Worm (Caenorhabditis elegans) whole organism, young adult: Measurements from ENCODE around the gene cest-6.

Experiments used
- F37B4.10 ChIP-seq: fragments of 200-800 bp; sonication (Bioruptor generic); IDR thresholded peaks from 2 replicates; pipeline ENCODE4 v1.3.6; 2022; ENCODE audit warnings: missing genetic modification characterization, missing compliant biosample characterization
- ceh-79 ChIP-seq: sonication (generic microtip); optimal IDR thresholded peaks from 2 replicates; lab custom pipeline; 2017; ENCODE audit warnings: mild to moderate bottlenecking, missing genetic modification characterization, missing compliant biosample characterization
- dpl-1 ChIP-seq: fragments of 150-350 bp; optimal IDR thresholded peaks from 2 replicates; lab custom pipeline; 2014; ENCODE audit warnings: missing biosample characterization, missing genetic modification reagents, missing genetic modification characterization
- him-1 ChIP-seq: sonication (generic microtip); optimal IDR thresholded peaks from 2 replicates; lab custom pipeline; 2016; ENCODE audit warnings: missing genotype, missing genetic modification reagents, missing genetic modification characterization, missing compliant biosample characterization
- lsy-27 ChIP-seq: sonication (generic microtip); optimal IDR thresholded peaks from 2 replicates; lab custom pipeline; 2017; ENCODE audit warnings: missing genetic modification characterization, mild to moderate bottlenecking, missing compliant biosample characterization, antibody characterized with exemption, missing genotype, borderline replicate concordance; ENCODE audit not compliant: insufficient read depth
- zim-3 ChIP-seq: sonication (generic microtip); optimal IDR thresholded peaks from 2 replicates; lab custom pipeline; 2017; ENCODE audit warnings: mild to moderate bottlenecking, missing genetic modification characterization, moderate library complexity, missing compliant biosample characterization

- no peak for TF ChIP-seq F37B4.10 (GFP tag; lab: Robert Waterston, UW)
- TF ChIP-seq dpl-1 (GFP tag; lab: Kevin White, UChicago), result no peak
- no peak for TF ChIP-seq lsy-27 (tag; lab: Kevin White, UChicago)
- TF ChIP-seq ceh-79, result no peak
- no peak for TF ChIP-seq zim-3 (tag; lab: Kevin White, UChicago)
- TF ChIP-seq him-1 (tag; lab: Kevin White, UChicago), result peak; percentile 64
Measured at ce11 chrIV:6916831-6917230, 11.5 kb downstream of the cest-6 start.
